2 worm cellular contexts compared by ENCODE assay signal in genomic region chrX:9680119-9680682, ce11.
TF ChIP-seq lines count a peak whose summit lies in the region.

TSS of gene ifp-1 (minus strand) at chrX:9680169.

TF ChIP-seq in whole organism, L3 larva, 47 proteins besides CTCF, POLR2A, EP300 and RAD21 (continued from another document):
- TF ChIP-seq nhr-43 (tag; optimal IDR thresholded peaks at IDR 0.05; lab: Kevin White, UChicago; ENCODE audit: poor library complexity, severe bottlenecking) (no peak), ceh-16 (tag; optimal IDR thresholded peaks at IDR 0.05; lab: Kevin White, UChicago) (no peak), unc-39 (tag; optimal IDR thresholded peaks at IDR 0.05; lab: Kevin White, UChicago) (no peak), nhr-28 (tag; optimal IDR thresholded peaks at IDR 0.05; lab: Kevin White, UChicago) (no peak), hmg-11 (tag; optimal IDR thresholded peaks at IDR 0.05; lab: Kevin White, UChicago) (no peak), ceh-28 (tag; optimal IDR thresholded peaks at IDR 0.05; lab: Kevin White, UChicago) (no peak)
TF ChIP-seq in whole organism, L3 larva: peak in this region for 3.

TF ChIP-seq in whole organism, L4 larva, 104 proteins besides CTCF, POLR2A, EP300 and RAD21 (continued from another document):
- TF ChIP-seq unc-62 (GFP tag; optimal IDR thresholded peaks at IDR 0.05 in 1 of 2; lab: Kevin White, UChicago) (peak in 1 of 2 experiments; percentile 73), unc-62 (tag; optimal IDR thresholded peaks at IDR 0.05; lab: Kevin White, UChicago) (no peak), unc-39 (tag; optimal IDR thresholded peaks at IDR 0.05; lab: Kevin White, UChicago) (no peak), nhr-28 (tag; optimal IDR thresholded peaks at IDR 0.05; lab: Kevin White, UChicago) (peak; percentile 49), pqm-1 (tag; optimal IDR thresholded peaks at IDR 0.05; lab: Kevin White, UChicago) (peak; percentile 92), daf-8 (GFP tag; IDR thresholded peaks at IDR 0.05; lab: Robert Waterston, UW) (no peak), aly-2 (tag; optimal IDR thresholded peaks at IDR 0.05; lab: Kevin White, UChicago) (no peak), ceh-82 (tag; optimal IDR thresholded peaks at IDR 0.05; lab: Kevin White, UChicago) (no peak), attf-4 (tag; optimal IDR thresholded peaks at IDR 0.05; lab: Kevin White, UChicago) (no peak), rbr-2 (tag; optimal IDR thresholded peaks at IDR 0.05; lab: Kevin White, UChicago) (no peak), egl-43 (GFP tag; IDR thresholded peaks at IDR 0.05; lab: Robert Waterston, UW) (no peak), T20F7.1 (GFP tag; optimal IDR thresholded peaks at IDR 0.05; lab: Kevin White, UChicago) (no peak), daf-19 (GFP tag; conservative IDR thresholded peaks at IDR 0.05; lab: Robert Waterston, UW) (no peak), ztf-11 (tag; optimal IDR thresholded peaks at IDR 0.05; lab: Kevin White, UChicago) (no peak), daf-16 (GFP tag; optimal IDR thresholded peaks at IDR 0.05; lab: Kevin White, UChicago) (no peak), daf-16 (tag; optimal IDR thresholded peaks at IDR 0.05; lab: Kevin White, UChicago) (peak; percentile 65), ceh-62 (tag; optimal IDR thresholded peaks at IDR 0.05; lab: Kevin White, UChicago) (no peak), nhr-48 (tag; optimal IDR thresholded peaks at IDR 0.05; lab: Kevin White, UChicago) (no peak), skn-1 (tag; optimal IDR thresholded peaks at IDR 0.05; lab: Kevin White, UChicago) (no peak), madf-5 (GFP tag; IDR thresholded peaks at IDR 0.05; lab: Robert Waterston, UW) (no peak), nhr-237 (tag; optimal IDR thresholded peaks at IDR 0.05; lab: Kevin White, UChicago) (no peak), lin-29 (GFP tag; IDR thresholded peaks at IDR 0.05; lab: Robert Waterston, UW) (no peak), ama-1 (optimal IDR thresholded peaks at IDR 0.05; lab: Kevin White, UChicago) (no peak), Y75B8A.6 (GFP tag; IDR thresholded peaks at IDR 0.05; lab: Robert Waterston, UW) (no peak), hmg-1.1 (GFP tag; IDR thresholded peaks at IDR 0.05; lab: Robert Waterston, UW) (no peak), zip-2 (tag; optimal IDR thresholded peaks at IDR 0.05; lab: Kevin White, UChicago) (no peak), F10B5.3 (tag; optimal IDR thresholded peaks at IDR 0.05; lab: Kevin White, UChicago) (no peak), ZK337.2 (GFP tag; IDR thresholded peaks at IDR 0.05; lab: Robert Waterston, UW) (no peak), zfp-3 (GFP tag; conservative IDR thresholded peaks at IDR 0.05; lab: Robert Waterston, UW) (no peak), ctbp-1 (GFP tag; IDR thresholded peaks at IDR 0.05; lab: Robert Waterston, UW) (no peak), madf-9 (GFP tag; conservative IDR thresholded peaks at IDR 0.05; lab: Robert Waterston, UW) (no peak), F49E8.2 (tag; optimal IDR thresholded peaks at IDR 0.05; lab: Kevin White, UChicago; ENCODE audit: borderline replicate concordance) (no peak), nhr-102 (tag; optimal IDR thresholded peaks at IDR 0.05; lab: Kevin White, UChicago) (no peak), fos-1 (tag; optimal IDR thresholded peaks at IDR 0.05; lab: Kevin White, UChicago) (no peak), R02D3.7 (tag; optimal IDR thresholded peaks at IDR 0.05; lab: Kevin White, UChicago) (no peak), mep-1 (tag; optimal IDR thresholded peaks at IDR 0.05; lab: Kevin White, UChicago) (no peak), T26A8.4 (GFP tag; IDR thresholded peaks at IDR 0.05; lab: Robert Waterston, UW) (no peak), mxl-3 (GFP tag; optimal IDR thresholded peaks at IDR 0.05; lab: Kevin White, UChicago) (no peak), ceh-32 (tag; optimal IDR thresholded peaks at IDR 0.05; lab: Kevin White, UChicago; ENCODE audit: poor library complexity) (no peak), lin-13 (GFP tag; optimal IDR thresholded peaks at IDR 0.05; lab: Kevin White, UChicago) (no peak), lim-7 (GFP tag; IDR thresholded peaks at IDR 0.05; lab: Robert Waterston, UW) (no peak), ZK546.5 (tag; optimal IDR thresholded peaks at IDR 0.05; lab: Kevin White, UChicago) (no peak), lin-1 (GFP tag; IDR thresholded peaks at IDR 0.05; lab: Robert Waterston, UW) (no peak), aha-1 (tag; lab: Kevin White, UChicago) (peak; percentile 11), nhr-25 (tag; optimal IDR thresholded peaks at IDR 0.05; lab: Kevin White, UChicago; ENCODE audit: borderline replicate concordance, insufficient read depth) (no peak), lin-38 (GFP tag; IDR thresholded peaks at IDR 0.05; lab: Robert Waterston, UW) (no peak), Y48G9A.11 (GFP tag; IDR thresholded peaks at IDR 0.05; lab: Robert Waterston, UW) (no peak)
